Worm (Caenorhabditis elegans) whole organism, late embryonic: Measurements from ENCODE around the gene wdr-31.

Experiments used
- F13H6.1 ChIP-seq: sonication (generic microtip); optimal IDR thresholded peaks from 2 replicates; lab custom pipeline; 2016; ENCODE audit warnings: missing genetic modification characterization, missing compliant biosample characterization
- ceh-24 ChIP-seq: sonication (generic microtip); optimal IDR thresholded peaks from 2 replicates; lab custom pipeline; 2016; ENCODE audit warnings: mild to moderate bottlenecking, missing genetic modification characterization, missing compliant biosample characterization
- ceh-31 ChIP-seq: sonication (generic microtip); optimal IDR thresholded peaks from 2 replicates; lab custom pipeline; 2016; ENCODE audit warnings: missing genetic modification characterization, missing compliant biosample characterization
- dmd-4 ChIP-seq: sonication (generic microtip); optimal IDR thresholded peaks from 2 replicates; lab custom pipeline; 2016; ENCODE audit warnings: borderline replicate concordance, missing genetic modification characterization, missing compliant biosample characterization
- fkh-10 ChIP-seq: fragments of 150-350 bp; optimal IDR thresholded peaks from 2 replicates; lab custom pipeline; 2014; ENCODE audit warnings: missing biosample characterization, missing genetic modification reagents, missing genetic modification characterization
- fkh-6 ChIP-seq: sonication (generic microtip); optimal IDR thresholded peaks from 2 replicates; lab custom pipeline; 2016; ENCODE audit warnings: missing genetic modification characterization, missing compliant biosample characterization
- nhr-11 ChIP-seq: fragments of 150-350 bp; optimal IDR thresholded peaks from 2 replicates; lab custom pipeline; 2014; ENCODE audit warnings: missing biosample characterization, missing genetic modification characterization
- tbx-2 ChIP-seq: sonication (generic microtip); optimal IDR thresholded peaks from 2 replicates; lab custom pipeline; 2016; ENCODE audit warnings: missing genetic modification characterization, missing compliant biosample characterization
- unc-42 ChIP-seq: sonication (generic microtip); optimal IDR thresholded peaks from 2 replicates; lab custom pipeline; 2016; ENCODE audit warnings: missing genotype, missing genetic modification characterization, missing compliant biosample characterization
- ztf-16 ChIP-seq: sonication (generic microtip); optimal IDR thresholded peaks from 2 replicates; lab custom pipeline; 2017; ENCODE audit warnings: missing genetic modification characterization, missing compliant biosample characterization

- TF ChIP-seq ztf-16 = no peak
- TF ChIP-seq unc-42 (tag; lab: Kevin White, UChicago) = peak; percentile 71
- no peak for TF ChIP-seq F13H6.1 (tag; lab: Kevin White, UChicago)
- peak; percentile 82 for TF ChIP-seq ceh-31 (tag; lab: Kevin White, UChicago)
- no peak for TF ChIP-seq nhr-11 (tag; lab: Kevin White, UChicago)
- no peak for TF ChIP-seq fkh-10 (GFP tag; lab: Kevin White, UChicago)
- no peak for TF ChIP-seq ceh-24 (tag; lab: Kevin White, UChicago)
- TF ChIP-seq tbx-2 (tag; lab: Kevin White, UChicago) = peak; percentile 53
- no peak for TF ChIP-seq dmd-4 (tag; lab: Kevin White, UChicago)
- TF ChIP-seq fkh-6 = no peak
Measured at ce11 chrII:2747956-2748621, 13.0 kb upstream of the wdr-31 start.
